Fruit fly (Drosophila melanogaster) S2 (cell line): ENCODE data around the gene CG13606.

Experiments used
- CG8478 ChIP-seq: fragments of >200 bp; optimal IDR thresholded peaks from 2 replicates; lab custom pipeline; 2018
- CTCF ChIP-seq, 2 experiments: fragments of >200 bp; optimal IDR thresholded peaks; 2 replicates each; lab custom pipeline; 2018

DNA sequence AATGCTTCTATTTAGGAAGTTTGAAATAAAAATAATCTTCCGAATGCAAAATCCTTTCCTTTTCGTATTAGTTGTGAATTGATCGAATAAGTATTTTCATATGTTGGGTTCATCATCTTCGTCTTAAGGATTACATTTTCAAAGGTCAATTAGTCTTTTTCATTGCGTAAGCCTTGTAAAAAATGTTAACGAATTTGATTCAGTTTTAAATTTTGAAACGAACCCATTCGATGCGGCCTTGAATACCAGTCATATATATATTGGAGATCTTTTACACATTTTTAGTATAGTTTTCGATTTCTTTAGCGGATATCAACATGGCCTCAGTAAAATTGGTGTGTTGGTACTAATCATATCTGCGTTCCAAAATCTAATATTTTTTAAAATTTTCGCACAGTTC lies 56.2 kb downstream of the CG13606 start, which contains the start of gene Acp95EF:
- TF ChIP-seq CG8478, result no peak
- no peak for TF ChIP-seq CTCF (optimal IDR thresholded peaks at IDR 0.05; lab: Kevin White, UChicago)
